Fruit fly (Drosophila melanogaster) whole organism, embryonic: Measurements from ENCODE around the gene GluRIA.

Experiments used
- ATbp ChIP-seq: fragments of 200-800 bp; sonication (Bioruptor generic); optimal IDR thresholded peaks from 2 replicates; lab custom pipeline; 2017; ENCODE audit warnings: missing biosample characterization, mild to moderate bottlenecking, missing genetic modification characterization, missing genetic modification reagents
- Ada2b ChIP-seq: fragments of 200-800 bp; sonication (Bioruptor generic); IDR thresholded peaks from 2 replicates; pipeline ENCODE4 v1.3.6; 2022; ENCODE audit warnings: missing biosample characterization, missing genetic modification characterization
- Bteb2 ChIP-seq: fragments of 200-800 bp; sonication (Bioruptor generic); optimal IDR thresholded peaks from 2 replicates; lab custom pipeline; 2016; ENCODE audit warnings: missing biosample characterization, missing genetic modification characterization
- CG10321 ChIP-seq: fragments of 200-800 bp; sonication (Bioruptor generic); IDR thresholded peaks from 2 replicates; pipeline ENCODE4 v1.3.6; 2022; ENCODE audit warnings: missing biosample characterization, missing genetic modification characterization
- CG11504 ChIP-seq: fragments of 200-800 bp; sonication (Bioruptor generic); optimal IDR thresholded peaks from 3 replicates; lab custom pipeline; 2019; ENCODE audit warnings: missing biosample characterization, mild to moderate bottlenecking, missing genetic modification characterization, moderate library complexity
- CG1233 ChIP-seq: fragments of 200-800 bp; sonication (Bioruptor generic); optimal IDR thresholded peaks from 4 replicates; lab custom pipeline; 2018; ENCODE audit warnings: missing biosample characterization, mild to moderate bottlenecking, missing genetic modification characterization
- CG12942 ChIP-seq: fragments of 200-800 bp; sonication (Bioruptor generic); optimal IDR thresholded peaks from 3 replicates; lab custom pipeline; 2016; ENCODE audit warnings: missing biosample characterization, missing genetic modification characterization
- CG13296 ChIP-seq: fragments of 200-800 bp; sonication (Bioruptor generic); optimal IDR thresholded peaks from 3 replicates; lab custom pipeline; 2018; ENCODE audit warnings: missing biosample characterization, mild to moderate bottlenecking, missing genetic modification characterization
- CG15011 ChIP-seq: fragments of 200-800 bp; sonication (Bioruptor generic); optimal IDR thresholded peaks from 3 replicates; lab custom pipeline; 2018; ENCODE audit warnings: missing biosample characterization, mild to moderate bottlenecking, missing genetic modification characterization
- CG16813 ChIP-seq: fragments of 200-800 bp; sonication (Bioruptor generic); IDR thresholded peaks from 3 replicates; pipeline ENCODE4 v1.3.6; 2022; ENCODE audit warnings: missing biosample characterization, missing genetic modification characterization; ENCODE audit not compliant: partially characterized antibody
- CG17385 ChIP-seq: fragments of 200-800 bp; sonication (Bioruptor generic); optimal IDR thresholded peaks from 3 replicates; lab custom pipeline; 2018; ENCODE audit warnings: missing biosample characterization, mild to moderate bottlenecking, missing genetic modification characterization
- CG17829 ChIP-seq: fragments of 200-800 bp; optimal IDR thresholded peaks from 2 replicates; lab custom pipeline; 2019; ENCODE audit warnings: missing biosample characterization, mild to moderate bottlenecking, missing genetic modification characterization, moderate library complexity
- CG17912 ChIP-seq: fragments of 200-800 bp; sonication (Bioruptor generic); optimal IDR thresholded peaks from 2 replicates; lab custom pipeline; 2018; ENCODE audit warnings: missing biosample characterization, mild to moderate bottlenecking, missing genetic modification characterization
- CG2678 ChIP-seq: fragments of 200-800 bp; sonication (Bioruptor generic); optimal IDR thresholded peaks from 3 replicates; lab custom pipeline; 2019; ENCODE audit warnings: missing biosample characterization, mild to moderate bottlenecking, missing genetic modification characterization, moderate library complexity
- CG34224 ChIP-seq: fragments of 200-800 bp; sonication (Bioruptor generic); IDR thresholded peaks from 3 replicates; pipeline ENCODE4 v1.3.6; 2022; ENCODE audit warnings: missing biosample characterization, missing genetic modification characterization; ENCODE audit not compliant: partially characterized antibody
- CG34376 ChIP-seq: fragments of 200-800 bp; sonication (Bioruptor generic); optimal IDR thresholded peaks from 2 replicates; lab custom pipeline; 2018; ENCODE audit warnings: missing biosample characterization, mild to moderate bottlenecking, missing genetic modification characterization
- CG3726 ChIP-seq: fragments of 200-800 bp; sonication (Bioruptor generic); IDR thresholded peaks from 3 replicates; pipeline ENCODE4, ENCODE4 v1.3.6; 2022; ENCODE audit warnings: missing biosample characterization, missing genetic modification characterization
- CG4820 ChIP-seq: fragments of 200-800 bp; sonication (Bioruptor generic); optimal IDR thresholded peaks from 3 replicates; lab custom pipeline; 2016; ENCODE audit warnings: missing biosample characterization, missing genetic modification characterization
- CG6765 ChIP-seq: fragments of 200-800 bp; sonication (Bioruptor generic); optimal IDR thresholded peaks from 3 replicates; lab custom pipeline; 2017; ENCODE audit warnings: missing biosample characterization, mild to moderate bottlenecking, missing genetic modification characterization
- CG7987 ChIP-seq: fragments of 200-800 bp; sonication (Bioruptor generic); optimal IDR thresholded peaks from 2 replicates; lab custom pipeline; 2018; ENCODE audit warnings: missing biosample characterization, mild to moderate bottlenecking, missing genetic modification characterization, moderate library complexity
- CG8281 ChIP-seq: fragments of 200-800 bp; sonication (Bioruptor generic); optimal IDR thresholded peaks from 2 replicates; lab custom pipeline; 2018; ENCODE audit warnings: missing biosample characterization, mild to moderate bottlenecking, missing genetic modification characterization, moderate library complexity
- CG8388 ChIP-seq: fragments of 200-800 bp; sonication (Bioruptor generic); optimal IDR thresholded peaks from 2 replicates; lab custom pipeline; 2019; ENCODE audit warnings: missing biosample characterization, mild to moderate bottlenecking, missing genetic modification characterization, moderate library complexity
- CG9609 ChIP-seq: fragments of 200-800 bp; sonication (Bioruptor generic); optimal IDR thresholded peaks from 3 replicates; lab custom pipeline; 2016; ENCODE audit warnings: missing biosample characterization, missing genetic modification characterization
- CG9932 ChIP-seq: fragments of 200-800 bp; sonication (Bioruptor generic); IDR thresholded peaks from 2 replicates; pipeline ENCODE4 v1.3.6; 2022; ENCODE audit warnings: missing biosample characterization, missing genetic modification characterization
- Camta ChIP-seq: fragments of 200-800 bp; sonication (Bioruptor generic); optimal IDR thresholded peaks from 2 replicates; lab custom pipeline; 2016; ENCODE audit warnings: missing biosample characterization, missing genetic modification characterization
- Dad ChIP-seq: fragments of 200-800 bp; sonication (Bioruptor generic); optimal IDR thresholded peaks from 3 replicates; lab custom pipeline; 2016; ENCODE audit warnings: missing biosample characterization, missing genetic modification characterization
- Fer1 ChIP-seq: fragments of 200-800 bp; sonication (Bioruptor generic); optimal IDR thresholded peaks from 2 replicates; lab custom pipeline; 2017; ENCODE audit warnings: missing biosample characterization, mild to moderate bottlenecking, missing genetic modification characterization
- Hey ChIP-seq: fragments of 200-800 bp; sonication (Bioruptor generic); optimal IDR thresholded peaks from 3 replicates; lab custom pipeline; 2018; ENCODE audit warnings: missing biosample characterization, mild to moderate bottlenecking, missing genetic modification characterization
- Lim3 ChIP-seq: fragments of 200-800 bp; sonication (Bioruptor generic); IDR thresholded peaks from 2 replicates; pipeline ENCODE4 v1.3.6; 2022; ENCODE audit warnings: missing biosample characterization, missing genetic modification characterization
- MTF-1 ChIP-seq: fragments of 200-800 bp; sonication (Bioruptor generic); optimal IDR thresholded peaks from 2 replicates; lab custom pipeline; 2018; ENCODE audit warnings: missing biosample characterization, mild to moderate bottlenecking, missing genetic modification characterization, borderline replicate concordance
- Vsx1 ChIP-seq: fragments of 200-800 bp; sonication (Bioruptor generic); optimal IDR thresholded peaks from 2 replicates; lab custom pipeline; 2017; ENCODE audit warnings: missing biosample characterization, mild to moderate bottlenecking, missing genetic modification characterization, missing genetic modification reagents
- bowl ChIP-seq: fragments of 200-800 bp; sonication (Bioruptor generic); IDR thresholded peaks from 2 replicates; pipeline ENCODE4 v1.3.6; 2022; ENCODE audit warnings: missing biosample characterization, missing genetic modification characterization
- br ChIP-seq: fragments of >200 bp; optimal IDR thresholded peaks from 2 replicates; lab custom pipeline; 2017
- caup ChIP-seq: fragments of 200-800 bp; sonication (Bioruptor generic); optimal IDR thresholded peaks from 3 replicates; lab custom pipeline; 2017; ENCODE audit warnings: missing biosample characterization, mild to moderate bottlenecking, missing genetic modification characterization, moderate library complexity; ENCODE audit not compliant: severe bottlenecking
- ci ChIP-seq: fragments of 200-800 bp; sonication (Bioruptor generic); IDR thresholded peaks from 3 replicates; pipeline ENCODE4 v1.3.6; 2022; ENCODE audit warnings: missing biosample characterization, missing genetic modification characterization
- fru ChIP-seq: fragments of >200 bp; optimal IDR thresholded peaks from 2 replicates; lab custom pipeline; 2017
- jumu ChIP-seq: fragments of 200-800 bp; sonication (Bioruptor generic); optimal IDR thresholded peaks from 3 replicates; lab custom pipeline; 2016; ENCODE audit warnings: missing biosample characterization, missing genetic modification characterization
- lmd ChIP-seq: fragments of 200-800 bp; sonication (Bioruptor generic); IDR thresholded peaks from 2 replicates; pipeline ENCODE4 v1.3.6; 2022; ENCODE audit warnings: missing biosample characterization, missing genetic modification characterization
- mirr ChIP-seq: fragments of 200-800 bp; sonication (Bioruptor generic); optimal IDR thresholded peaks from 3 replicates; lab custom pipeline; 2018; ENCODE audit warnings: missing biosample characterization, mild to moderate bottlenecking, missing genetic modification characterization
- odd ChIP-seq: fragments of 200-800 bp; sonication (Bioruptor generic); optimal IDR thresholded peaks from 2 replicates; lab custom pipeline; 2017; ENCODE audit warnings: missing biosample characterization, mild to moderate bottlenecking, missing genetic modification characterization
- prd ChIP-seq, 3 experiments: fragments of >200 bp in 2 of 3; fragments of 200-800 bp in 1 of 3; sonication (Bioruptor generic) in 1 of 3; optimal IDR thresholded peaks in 2 of 3; IDR thresholded peaks in 1 of 3; 2 replicates in 2 of 3; 3 replicates in 1 of 3; pipeline versions ENCODE4 v1.3.6 to Lab custom; 2017 to 2022; ENCODE audit warnings: missing biosample characterization in 1 of 3, missing genetic modification characterization in 1 of 3
- ranshi ChIP-seq: fragments of 200-800 bp; sonication (Bioruptor generic); IDR thresholded peaks from 2 replicates; pipeline ENCODE4 v1.3.6; 2022; ENCODE audit warnings: missing biosample characterization, missing genetic modification characterization
- schlank ChIP-seq: fragments of 200-800 bp; sonication (Bioruptor generic); optimal IDR thresholded peaks from 2 replicates; lab custom pipeline; 2018; ENCODE audit warnings: missing biosample characterization, mild to moderate bottlenecking, missing genetic modification characterization
- seq ChIP-seq: fragments of 200-800 bp; sonication (Bioruptor generic); IDR thresholded peaks from 2 replicates; pipeline ENCODE4 v1.3.6; 2022; ENCODE audit warnings: missing biosample characterization, missing genetic modification characterization
- so ChIP-seq: fragments of 200-800 bp; sonication (Bioruptor generic); IDR thresholded peaks from 3 replicates; pipeline ENCODE4 v1.3.6; 2022; ENCODE audit warnings: missing biosample characterization, missing genetic modification characterization
- sob ChIP-seq: fragments of 200-800 bp; sonication (Bioruptor generic); IDR thresholded peaks from 2 replicates; pipeline ENCODE4 v1.3.6; 2022; ENCODE audit warnings: missing biosample characterization, missing genetic modification characterization
- sqz ChIP-seq: fragments of 200-800 bp; sonication (Bioruptor generic); optimal IDR thresholded peaks from 3 replicates; lab custom pipeline; 2018; ENCODE audit warnings: missing biosample characterization, mild to moderate bottlenecking, missing genetic modification characterization
- twi ChIP-seq: fragments of 200-800 bp; optimal IDR thresholded peaks from 2 replicates; lab custom pipeline; 2019; ENCODE audit warnings: missing biosample characterization, mild to moderate bottlenecking, missing genetic modification characterization, moderate library complexity
- vvl ChIP-seq: fragments of 200-800 bp; sonication (Bioruptor generic); IDR thresholded peaks from 2 replicates; pipeline ENCODE4 v1.3.6; 2022; ENCODE audit warnings: missing biosample characterization, missing genetic modification characterization
- wdn ChIP-seq: fragments of 200-800 bp; sonication (Bioruptor generic); IDR thresholded peaks from 2 replicates; pipeline ENCODE4 v1.3.6; 2022; ENCODE audit warnings: missing biosample characterization, missing genetic modification characterization
- zfh1 ChIP-seq: fragments of 200-800 bp; sonication (Bioruptor generic); IDR thresholded peaks from 3 replicates; pipeline ENCODE4 v1.3.6; 2022; ENCODE audit warnings: missing biosample characterization, missing genetic modification characterization

Gene GluRIA

DNA sequence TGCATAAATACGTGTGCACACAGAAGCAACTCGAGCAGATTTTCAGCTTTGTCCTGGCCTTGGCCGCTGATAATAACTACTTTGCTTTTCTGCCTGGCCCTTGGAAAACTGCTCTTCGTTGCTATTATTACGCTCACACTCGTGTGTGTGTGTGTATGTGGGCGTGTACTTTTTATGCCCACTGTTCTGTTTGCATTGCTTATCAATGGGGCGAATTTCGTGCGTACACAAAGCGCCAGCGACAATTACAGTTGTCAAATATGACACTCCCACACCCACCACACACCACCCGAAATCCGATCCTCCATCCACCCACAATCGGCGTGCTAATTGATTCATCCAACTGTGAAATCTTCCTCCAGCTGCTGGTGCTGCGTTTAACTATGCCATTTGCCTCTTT is 11.2 kb upstream of the GluRIA start:
- TF ChIP-seq CG15011 (GFP tag; lab: Kevin White, UChicago) (peak; percentile 9), odd (peak; percentile 33), Camta (GFP tag; lab: Kevin White, UChicago) (no peak), CG8388 (GFP tag; lab: Kevin White, UChicago) (peak; percentile 70), CG11504 (tag; lab: Kevin White, UChicago) (peak; percentile 4), CG17912 (GFP tag; lab: Kevin White, UChicago) (no peak), Hey (tag; lab: Kevin White, UChicago) (peak; percentile 17), ranshi (no peak; the same call in 1 of the 2 replicates), Lim3 (GFP tag; lab: Robert Waterston, UW) (no peak), CG12942 (GFP tag; lab: Kevin White, UChicago) (no peak), ci (GFP tag; lab: Robert Waterston, UW) (peak; percentile 74), CG3726 (GFP tag; lab: Robert Waterston, UW) (no peak), CG7987 (peak; percentile 45), CG9932 (GFP tag; lab: Robert Waterston, UW) (peak; percentile 33; the same call in 1 of the 2 replicates), wdn (GFP tag; lab: Robert Waterston, UW) (no peak), CG34224 (GFP tag; lab: Robert Waterston, UW) (no peak), Vsx1 (peak; percentile 48), zfh1 (GFP tag; lab: Robert Waterston, UW) (peak; percentile 43; the same call in 1 of the 3 replicates), CG4820 (GFP tag; lab: Kevin White, UChicago) (no peak), CG17385 (GFP tag; lab: Kevin White, UChicago) (peak; percentile 9), Ada2b (GFP tag; lab: Robert Waterston, UW) (peak; percentile 37; the same call in 1 of the 2 replicates), CG6765 (no peak), lmd (GFP tag; lab: Robert Waterston, UW) (no peak), br (lab: Kevin White, UChicago) (no peak), CG13296 (GFP tag; lab: Kevin White, UChicago) (peak; percentile 24), CG34376 (GFP tag; lab: Kevin White, UChicago) (no peak), prd (optimal IDR thresholded peaks at IDR 0.05; lab: Kevin White, UChicago) (no peak), prd (GFP tag; IDR thresholded peaks at IDR 0.05; lab: Robert Waterston, UW) (peak; percentile 27; the same call in 1 of the 3 replicates), fru (lab: Kevin White, UChicago) (no peak), Dad (GFP tag; lab: Kevin White, UChicago) (no peak), Bteb2 (no peak), mirr (GFP tag; lab: Kevin White, UChicago) (peak; percentile 32), so (GFP tag; lab: Robert Waterston, UW) (peak; percentile 53; the same call in 1 of the 3 replicates), ATbp (peak; percentile 62), CG9609 (no peak), vvl (GFP tag; lab: Robert Waterston, UW) (peak; percentile 44), CG8281 (no peak), bowl (GFP tag; lab: Robert Waterston, UW) (no peak), MTF-1 (GFP tag; lab: Kevin White, UChicago) (peak; percentile 46), CG1233 (peak; percentile 17), Fer1 (peak; percentile 12), twi (tag; lab: Kevin White, UChicago) (no peak), seq (peak; percentile 37; the same call in 1 of the 2 replicates), caup (GFP tag; lab: Kevin White, UChicago) (peak; percentile 48), CG16813 (GFP tag; lab: Robert Waterston, UW) (no peak), CG2678 (tag; lab: Kevin White, UChicago) (peak; percentile 23), jumu (GFP tag; lab: Kevin White, UChicago) (no peak), CG10321 (GFP tag; lab: Robert Waterston, UW) (no peak), CG17829 (tag; lab: Kevin White, UChicago) (no peak), schlank (tag; lab: Kevin White, UChicago) (peak; percentile 18), sqz (no peak), sob (GFP tag; lab: Robert Waterston, UW) (peak; percentile 21; the same call in 1 of the 2 replicates)
